Worm (Caenorhabditis elegans): ENCODE data around the gene mcm-10.

mcm-10 gene

ce11 chrIII:11317164-11317620, at the start of gene mcm-10:
Gene mcm-10, plus strand, starts transcription at chrIII:11317570.
- TF ChIP-seq drap-1 (GFP tag; optimal IDR thresholded peaks at IDR 0.05) (peak; percentile 59), elt-1 (tag; optimal IDR thresholded peaks at IDR 0.05; ENCODE audit: borderline replicate concordance, insufficient read depth) (no peak), zip-8 (tag; optimal IDR thresholded peaks at IDR 0.05) (no peak), ztf-11 (tag; optimal IDR thresholded peaks at IDR 0.05) (no peak), mep-1 (tag; optimal IDR thresholded peaks at IDR 0.05) (peak; percentile 16), bed-3 (GFP tag; optimal IDR thresholded peaks at IDR 0.05) (peak; percentile 35), lsy-2 (tag; optimal IDR thresholded peaks at IDR 0.05) (peak; percentile 48), nhr-2 (tag; optimal IDR thresholded peaks at IDR 0.05) (no peak), flh-1 (GFP tag; optimal IDR thresholded peaks at IDR 0.05) (no peak), ceh-83 (GFP tag; optimal IDR thresholded peaks at IDR 0.05) (no peak), mab-5 (tag; optimal IDR thresholded peaks at IDR 0.05) (no peak), tbx-8 (GFP tag; optimal IDR thresholded peaks at IDR 0.05) (no peak), lin-32 (GFP tag; optimal IDR thresholded peaks at IDR 0.05) (peak; percentile 51), sem-2 (GFP tag; optimal IDR thresholded peaks at IDR 0.05) (peak; percentile 17), unc-39 (tag; optimal IDR thresholded peaks at IDR 0.05) (no peak), cnd-1 (tag; optimal IDR thresholded peaks at IDR 0.05) (peak; percentile 33), nhr-28 (tag; optimal IDR thresholded peaks at IDR 0.05) (no peak), hlh-1 (tag; optimal IDR thresholded peaks at IDR 0.05) (no peak), unc-120 (tag; optimal IDR thresholded peaks at IDR 0.05; ENCODE audit: poor library complexity, severe bottlenecking) (no peak), pha-4 (tag; optimal IDR thresholded peaks at IDR 0.05) (no peak), snpc-4 (tag; optimal IDR thresholded peaks at IDR 0.05) (no peak), unc-62 (GFP tag; optimal IDR thresholded peaks at IDR 0.05) (no peak), nhr-12 (tag; optimal IDR thresholded peaks at IDR 0.05) (no peak), blmp-1 (tag; optimal IDR thresholded peaks at IDR 0.05) (no peak), mls-2 (tag; optimal IDR thresholded peaks at IDR 0.05) (peak; percentile 77), ham-2 (GFP tag; optimal IDR thresholded peaks at IDR 0.05) (peak; percentile 47), ceh-39 (tag; optimal IDR thresholded peaks at IDR 0.05) (peak; percentile 57), ceh-43 (GFP tag; optimal IDR thresholded peaks at IDR 0.05) (peak; percentile 43), nhr-76 (tag; optimal IDR thresholded peaks at IDR 0.05) (no peak), lin-13 (tag; optimal IDR thresholded peaks at IDR 0.05) (no peak), M03D4.4 (tag; optimal IDR thresholded peaks at IDR 0.05) (no peak), nhr-237 (tag; optimal IDR thresholded peaks at IDR 0.05) (peak; percentile 84), ces-1 (GFP tag; optimal IDR thresholded peaks at IDR 0.05) (peak; percentile 92), sptf-1 (tag; optimal IDR thresholded peaks at IDR 0.05) (peak; percentile 72), elt-3 (tag; optimal IDR thresholded peaks at IDR 0.05) (no peak)

ce11 chrIII:11268532-11268931, 48.8 kb upstream of the mcm-10 start:
- no peak for TF ChIP-seq nhr-28 (tag; optimal IDR thresholded peaks at IDR 0.05)
- no peak for TF ChIP-seq blmp-1 (tag; optimal IDR thresholded peaks at IDR 0.05)
- no peak for TF ChIP-seq unc-39 (tag; optimal IDR thresholded peaks at IDR 0.05)
- no peak for TF ChIP-seq lin-13 (tag; optimal IDR thresholded peaks at IDR 0.05)
- TF ChIP-seq hlh-1 (tag; optimal IDR thresholded peaks at IDR 0.05) = no peak
- no peak for TF ChIP-seq ztf-11 (tag; optimal IDR thresholded peaks at IDR 0.05)
- no peak for TF ChIP-seq nhr-2 (tag; optimal IDR thresholded peaks at IDR 0.05)
- no peak for TF ChIP-seq nhr-237 (tag; optimal IDR thresholded peaks at IDR 0.05)
- no peak for TF ChIP-seq zip-8 (tag; optimal IDR thresholded peaks at IDR 0.05)
- TF ChIP-seq ceh-43 (GFP tag; optimal IDR thresholded peaks at IDR 0.05) = no peak
- no peak for TF ChIP-seq lin-32 (GFP tag; optimal IDR thresholded peaks at IDR 0.05)
- TF ChIP-seq lsy-2 (tag; optimal IDR thresholded peaks at IDR 0.05) = no peak
- TF ChIP-seq bed-3 (GFP tag; optimal IDR thresholded peaks at IDR 0.05) = no peak
- TF ChIP-seq ces-1 (GFP tag; optimal IDR thresholded peaks at IDR 0.05) = no peak
- no peak for TF ChIP-seq unc-62 (GFP tag; optimal IDR thresholded peaks at IDR 0.05)
- TF ChIP-seq mab-5 (tag; optimal IDR thresholded peaks at IDR 0.05) = no peak
- no peak for TF ChIP-seq cnd-1 (tag; optimal IDR thresholded peaks at IDR 0.05)
- TF ChIP-seq sem-2 (GFP tag; optimal IDR thresholded peaks at IDR 0.05) = no peak

ce11 chrIII:11269206-11269605, 48.2 kb upstream of the mcm-10 start:
- TF ChIP-seq bed-3 (GFP tag; optimal IDR thresholded peaks at IDR 0.05) (no peak), cnd-1 (tag; optimal IDR thresholded peaks at IDR 0.05) (no peak), tbx-8 (GFP tag; optimal IDR thresholded peaks at IDR 0.05) (no peak), mep-1 (tag; optimal IDR thresholded peaks at IDR 0.05) (no peak), blmp-1 (tag; optimal IDR thresholded peaks at IDR 0.05) (no peak), lin-13 (tag; optimal IDR thresholded peaks at IDR 0.05) (no peak), nhr-2 (tag; optimal IDR thresholded peaks at IDR 0.05) (no peak), sptf-1 (tag; optimal IDR thresholded peaks at IDR 0.05) (no peak), nhr-12 (tag; optimal IDR thresholded peaks at IDR 0.05) (no peak), mls-2 (tag; optimal IDR thresholded peaks at IDR 0.05) (no peak), hlh-1 (tag; optimal IDR thresholded peaks at IDR 0.05) (no peak), zip-8 (tag; optimal IDR thresholded peaks at IDR 0.05) (no peak), nhr-76 (tag; optimal IDR thresholded peaks at IDR 0.05) (no peak)

Measured in whole organism, mixed stage, embryonic.